Fruit fly (Drosophila melanogaster) S2 (cell line): ENCODE data around the gene PLCXD.

Experiments used
- CG8478 ChIP-seq: fragments of >200 bp; optimal IDR thresholded peaks from 2 replicates; lab custom pipeline; 2018
- CTCF ChIP-seq, 2 experiments: fragments of >200 bp; optimal IDR thresholded peaks; 2 replicates each; lab custom pipeline; 2018

DNA sequence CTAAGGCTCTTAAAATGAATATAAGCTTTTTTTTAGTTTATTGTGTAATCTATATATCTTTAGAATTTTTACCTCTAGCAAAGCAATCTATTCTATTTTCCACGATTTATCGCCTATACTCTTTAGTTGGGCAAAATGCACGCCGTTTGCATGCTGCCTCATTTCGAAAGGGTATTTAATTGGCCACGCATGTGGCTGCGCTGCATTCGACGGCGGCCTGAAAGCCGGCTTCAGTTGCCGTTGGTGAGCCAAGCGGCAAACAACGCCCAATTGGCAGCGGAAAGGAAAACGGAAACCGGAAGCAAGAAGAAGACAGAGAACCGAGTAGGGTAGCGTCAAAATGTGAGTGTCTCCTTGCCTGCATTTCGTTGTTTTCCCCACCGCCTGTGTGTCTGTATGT is 26.6 kb downstream of the PLCXD start, which contains the start of gene CG14947:
- TF ChIP-seq CG8478 (lab: Kevin White, UChicago), result no peak
- TF ChIP-seq CTCF (optimal IDR thresholded peaks at IDR 0.05; lab: Kevin White, UChicago), result no peak
